Fruit fly (Drosophila melanogaster) whole organism, pupa: ENCODE data around the gene Jon99Cii.

ENCODE experiments used
- CG17806 ChIP-seq: fragments of 200-800 bp; sonication (Bioruptor generic); optimal IDR thresholded peaks from 2 replicates; lab custom pipeline; 2018; ENCODE audit warnings: missing biosample characterization, mild to moderate bottlenecking, missing genetic modification characterization, moderate library complexity
- CG34367 ChIP-seq: fragments of 200-800 bp; sonication (Bioruptor generic); optimal IDR thresholded peaks from 2 replicates; lab custom pipeline; 2018; ENCODE audit warnings: missing biosample characterization, mild to moderate bottlenecking, missing genetic modification characterization
- CG4496 ChIP-seq: fragments of 200-800 bp; sonication (Bioruptor generic); IDR thresholded peaks from 3 replicates; pipeline ENCODE4 v1.3.6; 2022; ENCODE audit warnings: missing biosample characterization, missing genetic modification characterization
- CG8301 ChIP-seq: fragments of 200-800 bp; sonication (Bioruptor generic); optimal IDR thresholded peaks from 2 replicates; lab custom pipeline; 2018; ENCODE audit warnings: missing biosample characterization, mild to moderate bottlenecking, missing genetic modification characterization
- CG9948 ChIP-seq: fragments of 200-800 bp; sonication (Bioruptor generic); optimal IDR thresholded peaks from 2 replicates; lab custom pipeline; 2018; ENCODE audit warnings: missing biosample characterization, mild to moderate bottlenecking, missing genetic modification characterization, moderate library complexity
- EcR ChIP-seq: fragments of 200-800 bp; sonication (Bioruptor generic); optimal IDR thresholded peaks from 3 replicates; lab custom pipeline; 2019; ENCODE audit warnings: missing biosample characterization, missing genetic modification characterization, mild to moderate bottlenecking, moderate library complexity, missing genetic modification reagents
- Snoo ChIP-seq: fragments of 200-800 bp; sonication (Bioruptor generic); optimal IDR thresholded peaks from 3 replicates; lab custom pipeline; 2017; ENCODE audit warnings: missing biosample characterization, mild to moderate bottlenecking, missing genetic modification characterization, inconsistent platforms
- rn ChIP-seq: fragments of 200-800 bp; sonication (Bioruptor generic); IDR thresholded peaks from 2 replicates; pipeline ENCODE4 v1.3.6; 2022; ENCODE audit warnings: missing biosample characterization, missing genetic modification characterization

DNA sequence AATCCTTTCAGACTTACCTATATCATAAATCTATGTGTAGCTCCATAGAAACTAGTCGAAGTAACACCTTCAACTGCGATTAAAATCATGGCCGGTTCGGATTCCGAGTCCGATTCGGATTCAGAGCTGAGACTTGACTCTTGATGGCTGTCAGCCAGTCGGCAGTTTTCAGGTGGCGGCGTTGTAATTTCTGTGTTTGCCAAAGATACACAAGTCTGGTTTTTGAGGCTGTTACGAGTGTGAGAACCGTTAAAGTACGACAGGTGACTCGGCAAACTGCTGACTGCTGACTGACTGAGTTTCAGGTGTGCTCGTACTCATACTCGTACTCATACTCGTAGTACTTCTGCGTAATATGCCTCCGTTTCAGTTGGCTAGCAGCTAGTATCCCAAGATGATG is 33.2 kb downstream of the Jon99Cii start:
- no peak for TF ChIP-seq Snoo
- TF ChIP-seq CG4496 (GFP tag; lab: Robert Waterston, UW): no peak
- TF ChIP-seq EcR (GFP tag; lab: Kevin White, UChicago): no peak
- TF ChIP-seq CG17806 (tag; lab: Kevin White, UChicago): no peak
- no peak for TF ChIP-seq CG9948 (tag; lab: Kevin White, UChicago)
- TF ChIP-seq CG34367 (tag; lab: Kevin White, UChicago): no peak
- TF ChIP-seq rn (GFP tag; lab: Robert Waterston, UW): no peak
- TF ChIP-seq CG8301 (tag; lab: Kevin White, UChicago): no peak
